Worm (Caenorhabditis elegans): ENCODE data around the gene srd-20.

DNA sequence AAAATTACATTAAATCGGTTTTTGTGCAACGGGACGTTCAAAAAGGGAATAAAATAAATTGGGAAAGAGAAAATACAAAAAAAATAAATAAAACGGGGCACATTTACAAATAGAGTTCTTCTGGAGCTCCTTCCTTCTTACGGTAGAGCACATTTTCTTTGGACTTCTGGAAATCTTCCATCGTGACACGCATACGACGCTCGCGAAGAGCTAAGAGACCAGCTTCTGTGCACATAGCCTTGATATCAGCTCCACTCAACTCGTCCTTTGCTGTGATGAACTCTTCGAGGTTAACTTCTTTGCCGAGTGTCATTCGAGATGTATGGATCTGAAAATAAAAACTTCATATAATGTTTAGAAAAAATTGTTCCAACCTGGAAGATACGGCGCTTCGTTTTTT is 39.3 kb upstream of the srd-20 start:
- TF ChIP-seq unc-39 (tag; optimal IDR thresholded peaks at IDR 0.05) = no peak
- no peak for TF ChIP-seq nhr-77 (tag; optimal IDR thresholded peaks at IDR 0.05)
- TF ChIP-seq nhr-6 (tag; optimal IDR thresholded peaks at IDR 0.05) = no peak
- TF ChIP-seq blmp-1 (tag; optimal IDR thresholded peaks at IDR 0.05; ENCODE audit: insufficient read depth) = no peak
- no peak for TF ChIP-seq nhr-237 (tag; optimal IDR thresholded peaks at IDR 0.05)
- TF ChIP-seq aly-2 (tag; optimal IDR thresholded peaks at IDR 0.05) = no peak
- no peak for TF ChIP-seq alr-1 (tag; optimal IDR thresholded peaks at IDR 0.05)
- TF ChIP-seq sma-3 (GFP tag; optimal IDR thresholded peaks at IDR 0.05) = no peak

All from whole organism, L2 larva.